Comparison of ENCODE assay signal across 1 fruit fly cellular context in the genomic region with DNA sequence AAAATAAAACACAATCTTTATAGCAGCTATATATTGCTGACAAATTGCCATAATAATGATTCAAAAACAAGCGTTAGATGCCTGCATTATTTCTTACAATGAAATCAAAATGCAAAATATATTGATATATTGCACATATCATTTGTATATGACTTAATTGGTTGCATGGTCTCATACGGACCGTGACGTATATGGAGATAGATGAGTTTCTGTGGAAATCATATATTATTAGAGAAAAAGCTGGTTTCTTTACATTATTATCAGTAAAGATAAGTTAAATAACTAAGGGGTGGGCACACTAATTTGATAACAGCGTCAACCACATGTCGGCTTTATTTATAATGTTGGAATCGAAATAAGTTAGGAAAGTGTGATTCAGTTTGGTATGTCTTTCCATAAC.
TF ChIP-seq lines count a peak whose summit lies in the region.

A gene (plus strand): TSS at position 290 of the 400 bp plus-strand sequence.

TF ChIP-seq in whole organism, embryonic, 481 proteins besides CTCF, POLR2A, EP300 and RAD21 (continued from another document):
- TF ChIP-seq jigr1 (GFP tag; IDR thresholded peaks at IDR 0.05; lab: Robert Waterston, UW) (no peak), kah (GFP tag; optimal IDR thresholded peaks at IDR 0.05; lab: Kevin White, UChicago) (peak; percentile 49), CG1024 (GFP tag; IDR thresholded peaks at IDR 0.05; lab: Robert Waterston, UW) (peak; percentile 99), dm (GFP tag; optimal IDR thresholded peaks at IDR 0.05; lab: Kevin White, UChicago) (peak; percentile 31), sc (optimal IDR thresholded peaks at IDR 0.05; lab: Kevin White, UChicago) (no peak), sc (GFP tag; optimal IDR thresholded peaks at IDR 0.05; lab: Kevin White, UChicago) (peak; percentile 3), CG2116 (GFP tag; optimal IDR thresholded peaks at IDR 0.05; lab: Kevin White, UChicago) (peak; percentile 8), GATAe (GFP tag; conservative IDR thresholded peaks at IDR 0.05; lab: Robert Waterston, UW) (0 out of 2 replicates have a peak, but pooled peaks have one; percentile 31), amos (GFP tag; IDR thresholded peaks at IDR 0.05; lab: Robert Waterston, UW; ENCODE audit: partially characterized antibody) (peak; percentile 16; the same call in 1 of the 2 replicates), CG12659 (GFP tag; optimal IDR thresholded peaks at IDR 0.05; lab: Kevin White, UChicago) (peak; percentile 30), tna (GFP tag; IDR thresholded peaks at IDR 0.05; lab: Robert Waterston, UW; ENCODE audit: partially characterized antibody) (no peak), CG8290 (GFP tag; optimal IDR thresholded peaks at IDR 0.05; lab: Kevin White, UChicago) (peak; percentile 75), CG8290 (tag; optimal IDR thresholded peaks at IDR 0.05; lab: Kevin White, UChicago) (peak; percentile 36 to 50), Kr (GFP tag; optimal IDR thresholded peaks at IDR 0.05; lab: Kevin White, UChicago) (no peak), Ets97D (GFP tag; optimal IDR thresholded peaks at IDR 0.05; lab: Kevin White, UChicago) (peak; percentile 56), CG18476 (GFP tag; optimal IDR thresholded peaks at IDR 0.05; lab: Kevin White, UChicago) (no peak), HmgZ (tag; optimal IDR thresholded peaks at IDR 0.05; lab: Kevin White, UChicago) (peak; percentile 26), sob (GFP tag; IDR thresholded peaks at IDR 0.05; lab: Robert Waterston, UW) (no peak), CG12299 (tag; optimal IDR thresholded peaks at IDR 0.05; lab: Kevin White, UChicago) (no peak), hth (optimal IDR thresholded peaks at IDR 0.05; lab: Kevin White, UChicago) (no peak), pfk (GFP tag; optimal IDR thresholded peaks at IDR 0.05; lab: Kevin White, UChicago) (peak; percentile 78), Max (GFP tag; optimal IDR thresholded peaks at IDR 0.05; lab: Kevin White, UChicago) (peak; percentile 33), CG8944 (GFP tag; optimal IDR thresholded peaks at IDR 0.05; lab: Kevin White, UChicago) (no peak), crp (GFP tag; optimal IDR thresholded peaks at IDR 0.05; lab: Kevin White, UChicago) (peak in 1 of 2 experiments; percentile 19), Lhr (GFP tag; optimal IDR thresholded peaks at IDR 0.05; lab: Kevin White, UChicago) (peak; percentile 80), ftz-f1 (GFP tag; optimal IDR thresholded peaks at IDR 0.05; lab: Kevin White, UChicago) (no peak), Chrac-16 (GFP tag; optimal IDR thresholded peaks at IDR 0.05; lab: Kevin White, UChicago) (no peak), dmrt11E (tag; optimal IDR thresholded peaks at IDR 0.05; lab: Kevin White, UChicago) (peak; percentile 36), Dfd (GFP tag; optimal IDR thresholded peaks at IDR 0.05; lab: Kevin White, UChicago) (peak in 1 of 2 experiments; percentile 33), CG9437 (GFP tag; optimal IDR thresholded peaks at IDR 0.05; lab: Kevin White, UChicago) (peak; percentile 35), pzg (GFP tag; optimal IDR thresholded peaks at IDR 0.05; lab: Kevin White, UChicago) (peak; percentile 63), CG7839 (tag; optimal IDR thresholded peaks at IDR 0.05; lab: Kevin White, UChicago) (peak; percentile 20), CG12744 (GFP tag; optimal IDR thresholded peaks at IDR 0.05; lab: Kevin White, UChicago) (no peak), YL-1 (GFP tag; optimal IDR thresholded peaks at IDR 0.05; lab: Kevin White, UChicago) (peak; percentile 61), ssp (GFP tag; IDR thresholded peaks at IDR 0.05; lab: Robert Waterston, UW) (peak; percentile 99), B-H1 (GFP tag; IDR thresholded peaks at IDR 0.05; lab: Robert Waterston, UW) (no peak), CG2712 (tag; optimal IDR thresholded peaks at IDR 0.05; lab: Kevin White, UChicago) (peak; percentile 21), Blimp-1 (GFP tag; optimal IDR thresholded peaks at IDR 0.05; lab: Kevin White, UChicago) (no peak), CG4617 (GFP tag; optimal IDR thresholded peaks at IDR 0.05; lab: Kevin White, UChicago; ENCODE audit: borderline replicate concordance) (peak; percentile 29), CG3995 (GFP tag; optimal IDR thresholded peaks at IDR 0.05; lab: Kevin White, UChicago) (peak; percentile 8), Eip74EF (GFP tag; optimal IDR thresholded peaks at IDR 0.05; lab: Kevin White, UChicago) (no peak), CoRest (tag; optimal IDR thresholded peaks at IDR 0.05; lab: Kevin White, UChicago) (peak; percentile 28), Hr3 (GFP tag; optimal IDR thresholded peaks at IDR 0.05; lab: Kevin White, UChicago) (no peak), Nf-YC (tag; optimal IDR thresholded peaks at IDR 0.05; lab: Kevin White, UChicago) (no peak), Xbp1 (GFP tag; optimal IDR thresholded peaks at IDR 0.05; lab: Kevin White, UChicago) (peak; percentile 18), CG9797 (GFP tag; optimal IDR thresholded peaks at IDR 0.05; lab: Kevin White, UChicago) (peak; percentile 17), CG17802 (tag; optimal IDR thresholded peaks at IDR 0.05; lab: Kevin White, UChicago) (peak; percentile 99), CG15696 (tag; optimal IDR thresholded peaks at IDR 0.05; lab: Kevin White, UChicago) (no peak), CG14050 (GFP tag; IDR thresholded peaks at IDR 0.05; lab: Robert Waterston, UW) (no peak), CG31441 (GFP tag; IDR thresholded peaks at IDR 0.05; lab: Robert Waterston, UW) (peak; percentile 37; the same call in 1 of the 2 replicates), CG16813 (GFP tag; IDR thresholded peaks at IDR 0.05; lab: Robert Waterston, UW; ENCODE audit: partially characterized antibody) (0 out of 3 replicates have a peak, but pooled peaks have one; percentile 16), zen (tag; optimal IDR thresholded peaks at IDR 0.05; lab: Kevin White, UChicago) (peak; percentile 64), MBD-R2 (GFP tag; IDR thresholded peaks at IDR 0.05; lab: Robert Waterston, UW) (peak; percentile 46; the same call in 1 of the 2 replicates), CG33213 (GFP tag; optimal IDR thresholded peaks at IDR 0.05; lab: Kevin White, UChicago) (peak; percentile 70)
